Fruit fly (Drosophila melanogaster) whole organism, embryonic: ENCODE data around the gene Gr64b.

Source experiments
- BEAF-32 ChIP-seq: fragments of 200-800 bp; sonication (Bioruptor generic); optimal IDR thresholded peaks from 3 replicates; lab custom pipeline; 2017; ENCODE audit warnings: missing biosample characterization, missing genetic modification characterization, mild to moderate bottlenecking, moderate library complexity, missing genetic modification reagents
- CG10209 ChIP-seq: fragments of 200-800 bp; sonication (Bioruptor generic); optimal IDR thresholded peaks from 3 replicates; lab custom pipeline; 2017; ENCODE audit warnings: missing biosample characterization, mild to moderate bottlenecking, missing genetic modification characterization, missing genetic modification reagents
- CG11398 ChIP-seq: fragments of 200-800 bp; sonication (Bioruptor generic); optimal IDR thresholded peaks from 2 replicates; lab custom pipeline; 2016; ENCODE audit warnings: missing biosample characterization, missing genetic modification characterization
- CG12942 ChIP-seq: fragments of 200-800 bp; sonication (Bioruptor generic); optimal IDR thresholded peaks from 3 replicates; lab custom pipeline; 2016; ENCODE audit warnings: missing biosample characterization, missing genetic modification characterization
- CG14667 ChIP-seq: fragments of 200-800 bp; sonication (Bioruptor generic); IDR thresholded peaks from 2 replicates; pipeline ENCODE4 v1.3.6; 2022; ENCODE audit warnings: missing biosample characterization, missing genetic modification characterization
- CG1602 ChIP-seq: fragments of 200-800 bp; sonication (Bioruptor generic); optimal IDR thresholded peaks from 3 replicates; lab custom pipeline; 2016; ENCODE audit warnings: missing biosample characterization, missing genetic modification characterization
- CG16815 ChIP-seq: fragments of 200-800 bp; sonication (Bioruptor generic); optimal IDR thresholded peaks from 3 replicates; lab custom pipeline; 2017; ENCODE audit warnings: missing biosample characterization, mild to moderate bottlenecking, missing genetic modification characterization
- CG17568 ChIP-seq: fragments of 200-800 bp; sonication (Bioruptor generic); optimal IDR thresholded peaks from 2 replicates; lab custom pipeline; 2018; ENCODE audit warnings: missing biosample characterization, mild to moderate bottlenecking, missing genetic modification characterization, moderate library complexity
- CG18599 ChIP-seq: fragments of 200-800 bp; sonication (Bioruptor generic); optimal IDR thresholded peaks from 3 replicates; lab custom pipeline; 2017; ENCODE audit warnings: missing biosample characterization, missing genetic modification characterization, mild to moderate bottlenecking, moderate library complexity, missing genetic modification reagents
- CG2199 ChIP-seq: fragments of 200-800 bp; sonication (Bioruptor generic); IDR thresholded peaks from 3 replicates; pipeline ENCODE4 v1.3.6; 2022; ENCODE audit warnings: missing biosample characterization, missing genetic modification characterization
- CG3407 ChIP-seq: fragments of 200-800 bp; sonication (Bioruptor generic); optimal IDR thresholded peaks from 2 replicates; lab custom pipeline; 2018; ENCODE audit warnings: missing biosample characterization, mild to moderate bottlenecking, missing genetic modification characterization
- CG3847 ChIP-seq: fragments of 200-800 bp; sonication (Bioruptor generic); IDR thresholded peaks from 2 replicates; pipeline ENCODE4 v1.3.6; 2022; ENCODE audit warnings: missing biosample characterization, missing genetic modification characterization
- CG43689 ChIP-seq: fragments of 200-800 bp; sonication (Bioruptor generic); IDR thresholded peaks from 2 replicates; pipeline ENCODE4 v1.3.6; 2022; ENCODE audit warnings: missing biosample characterization, missing genetic modification characterization
- CG4820 ChIP-seq: fragments of 200-800 bp; sonication (Bioruptor generic); optimal IDR thresholded peaks from 3 replicates; lab custom pipeline; 2016; ENCODE audit warnings: missing biosample characterization, missing genetic modification characterization
- CG5180 ChIP-seq: fragments of 200-800 bp; sonication (Bioruptor generic); optimal IDR thresholded peaks from 3 replicates; lab custom pipeline; 2017; ENCODE audit warnings: missing biosample characterization, missing genetic modification characterization, mild to moderate bottlenecking, moderate library complexity, missing genetic modification reagents
- CG6175 ChIP-seq: fragments of 200-800 bp; sonication (Bioruptor generic); IDR thresholded peaks from 3 replicates; pipeline ENCODE4 v1.3.6; 2022; ENCODE audit warnings: missing biosample characterization, missing genetic modification characterization
- CG6683 ChIP-seq: fragments of 200-800 bp; sonication (Bioruptor generic); optimal IDR thresholded peaks from 2 replicates; lab custom pipeline; 2017; ENCODE audit warnings: missing biosample characterization, mild to moderate bottlenecking, missing genetic modification characterization, missing genetic modification reagents
- CG7556 ChIP-seq: fragments of 200-800 bp; sonication (Bioruptor generic); optimal IDR thresholded peaks from 2 replicates; lab custom pipeline; 2017; ENCODE audit warnings: missing biosample characterization, mild to moderate bottlenecking, missing genetic modification characterization
- CG8765 ChIP-seq: fragments of 200-800 bp; sonication (Bioruptor generic); IDR thresholded peaks from 2 replicates; pipeline ENCODE4 v1.3.6; 2022; ENCODE audit warnings: missing biosample characterization, missing genetic modification characterization
- CG8944 ChIP-seq: fragments of 200-800 bp; sonication (Bioruptor generic); optimal IDR thresholded peaks from 3 replicates; lab custom pipeline; 2016; ENCODE audit warnings: missing biosample characterization, missing genetic modification characterization
- CHES-1-like ChIP-seq: fragments of 200-800 bp; sonication (Bioruptor generic); optimal IDR thresholded peaks from 2 replicates; lab custom pipeline; 2016; ENCODE audit warnings: missing biosample characterization, missing genetic modification characterization
- Camta ChIP-seq: fragments of 200-800 bp; sonication (Bioruptor generic); optimal IDR thresholded peaks from 2 replicates; lab custom pipeline; 2016; ENCODE audit warnings: missing biosample characterization, missing genetic modification characterization
- Deaf1 ChIP-seq: fragments of 200-800 bp; optimal IDR thresholded peaks from 3 replicates; lab custom pipeline; 2019; ENCODE audit warnings: missing biosample characterization, mild to moderate bottlenecking, missing genetic modification characterization, moderate library complexity
- H2.0 ChIP-seq: fragments of 200-800 bp; sonication (Bioruptor generic); IDR thresholded peaks from 2 replicates; pipeline ENCODE4 v1.3.6; 2022; ENCODE audit warnings: missing biosample characterization, missing genetic modification characterization
- HHEX ChIP-seq: fragments of 200-800 bp; sonication (Bioruptor generic); optimal IDR thresholded peaks from 3 replicates; lab custom pipeline; 2017; ENCODE audit warnings: missing biosample characterization, mild to moderate bottlenecking, missing genetic modification characterization, missing genetic modification reagents
- Hey ChIP-seq: fragments of 200-800 bp; sonication (Bioruptor generic); optimal IDR thresholded peaks from 3 replicates; lab custom pipeline; 2018; ENCODE audit warnings: missing biosample characterization, mild to moderate bottlenecking, missing genetic modification characterization
- Lpt ChIP-seq: fragments of >200 bp; optimal IDR thresholded peaks from 2 replicates; lab custom pipeline; 2018; ENCODE audit warnings: missing biosample characterization, missing genetic modification characterization
- Med ChIP-seq: fragments of 200-800 bp; sonication (Bioruptor generic); peaks from one replicate; lab custom pipeline; 2016; ENCODE audit warnings: missing biosample characterization, missing genetic modification characterization, mild to moderate bottlenecking, inconsistent platforms, moderate library complexity
- Rfx ChIP-seq: fragments of 200-800 bp; sonication (Bioruptor generic); IDR thresholded peaks from 2 replicates; pipeline ENCODE4 v1.3.6; 2022; ENCODE audit warnings: missing biosample characterization, missing genetic modification characterization
- Six4 ChIP-seq: fragments of 200-800 bp; sonication (Bioruptor generic); optimal IDR thresholded peaks from 2 replicates; lab custom pipeline; 2016; ENCODE audit warnings: missing biosample characterization, missing genetic modification characterization
- Sry-δ ChIP-seq: fragments of 200-800 bp; sonication (Bioruptor generic); optimal IDR thresholded peaks from 2 replicates; lab custom pipeline; 2016; ENCODE audit warnings: missing biosample characterization, missing genetic modification characterization
- Taf1 ChIP-seq: fragments of 200-800 bp; sonication (Bioruptor generic); IDR thresholded peaks from 2 replicates; pipeline ENCODE4 v1.3.6; 2022; ENCODE audit warnings: missing biosample characterization, missing genetic modification characterization
- Tbp ChIP-seq: fragments of >200 bp; optimal IDR thresholded peaks from 2 replicates; lab custom pipeline; 2018; ENCODE audit warnings: missing biosample characterization, missing genetic modification characterization
- ab ChIP-seq: fragments of 200-800 bp; sonication (Bioruptor generic); optimal IDR thresholded peaks from 2 replicates; lab custom pipeline; 2016; ENCODE audit warnings: missing biosample characterization, missing genetic modification characterization
- chinmo ChIP-seq: fragments of 200-800 bp; sonication (Bioruptor generic); IDR thresholded peaks from 4 replicates; pipeline ENCODE4 v1.3.6; 2022; ENCODE audit warnings: missing biosample characterization, missing genetic modification characterization; ENCODE audit not compliant: partially characterized antibody
- danr ChIP-seq: fragments of 200-800 bp; sonication (Bioruptor generic); IDR thresholded peaks from 2 replicates; pipeline ENCODE4 v1.3.6; 2022; ENCODE audit warnings: missing biosample characterization, missing genetic modification characterization
- en ChIP-seq: fragments of 200-800 bp; sonication (Bioruptor generic); optimal IDR thresholded peaks from 2 replicates; lab custom pipeline; 2016; ENCODE audit warnings: missing biosample characterization, missing genetic modification characterization
- fu2 ChIP-seq: fragments of 200-800 bp; sonication (Bioruptor generic); optimal IDR thresholded peaks from 2 replicates; lab custom pipeline; 2016; ENCODE audit warnings: missing biosample characterization, missing genetic modification characterization
- gce ChIP-seq: fragments of 200-800 bp; sonication (Bioruptor generic); IDR thresholded peaks from 3 replicates; pipeline ENCODE4 v1.3.6; 2022; ENCODE audit warnings: missing biosample characterization, missing genetic modification characterization
- gcm ChIP-seq: fragments of 200-800 bp; sonication (Bioruptor generic); optimal IDR thresholded peaks from 2 replicates; lab custom pipeline; 2019; ENCODE audit warnings: missing biosample characterization, mild to moderate bottlenecking, missing genetic modification characterization, moderate library complexity
- gem ChIP-seq: fragments of 200-800 bp; sonication (Bioruptor generic); optimal IDR thresholded peaks from 2 replicates; lab custom pipeline; 2019; ENCODE audit warnings: missing biosample characterization, mild to moderate bottlenecking, missing genetic modification characterization, moderate library complexity
- insv ChIP-seq, 2 experiments: fragments of 200-800 bp; sonication (Bioruptor generic); optimal IDR thresholded peaks; 3 replicates each; lab custom pipeline; 2016 to 2018; ENCODE audit warnings: missing biosample characterization in 2 of 2, missing genetic modification characterization in 2 of 2
- jumu ChIP-seq: fragments of 200-800 bp; sonication (Bioruptor generic); optimal IDR thresholded peaks from 3 replicates; lab custom pipeline; 2016; ENCODE audit warnings: missing biosample characterization, missing genetic modification characterization
- lilli ChIP-seq: fragments of 200-800 bp; sonication (Bioruptor generic); optimal IDR thresholded peaks from 3 replicates; lab custom pipeline; 2016; ENCODE audit warnings: missing biosample characterization, missing genetic modification characterization
- pnt ChIP-seq: fragments of 200-800 bp; sonication (Bioruptor generic); optimal IDR thresholded peaks from 3 replicates; lab custom pipeline; 2016; ENCODE audit warnings: missing biosample characterization, missing genetic modification characterization
- scrt ChIP-seq: fragments of 200-800 bp; sonication (Bioruptor generic); optimal IDR thresholded peaks from 2 replicates; lab custom pipeline; 2018; ENCODE audit warnings: missing biosample characterization, mild to moderate bottlenecking, missing genetic modification characterization, moderate library complexity
- sr ChIP-seq: fragments of 200-800 bp; sonication (Bioruptor generic); IDR thresholded peaks from 3 replicates; pipeline ENCODE4 v1.3.6; 2022; ENCODE audit warnings: missing biosample characterization, missing genetic modification characterization
- tin ChIP-seq: fragments of 200-800 bp; sonication (Bioruptor generic); optimal IDR thresholded peaks from 3 replicates; lab custom pipeline; 2016; ENCODE audit warnings: missing biosample characterization, missing genetic modification characterization
- trem ChIP-seq: fragments of 200-800 bp; optimal IDR thresholded peaks from 3 replicates; lab custom pipeline; 2019; ENCODE audit warnings: missing biosample characterization, mild to moderate bottlenecking, missing genetic modification characterization, moderate library complexity
- ttk ChIP-seq: fragments of 200-800 bp; sonication (Bioruptor generic); IDR thresholded peaks from 2 replicates; pipeline ENCODE4 v2.1.2; 2022; ENCODE audit warnings: missing biosample characterization, missing genetic modification characterization
- tx ChIP-seq: fragments of 200-800 bp; sonication (Bioruptor generic); optimal IDR thresholded peaks from 2 replicates; lab custom pipeline; 2016; ENCODE audit warnings: missing biosample characterization, missing genetic modification characterization
- zfh2 ChIP-seq: fragments of 200-800 bp; sonication (Bioruptor generic); optimal IDR thresholded peaks from 2 replicates; lab custom pipeline; 2016; ENCODE audit warnings: missing biosample characterization, missing genetic modification characterization

Gene Gr64b

dm6 chr3L:4070996-4071379 is 42.6 kb downstream of the Gr64b start (continued):
- TF ChIP-seq gce (GFP tag; lab: Robert Waterston, UW) (peak; percentile 53; the same call in 1 of the 3 replicates), CHES-1-like (no peak), fu2 (GFP tag; lab: Kevin White, UChicago) (no peak), CG2199 (GFP tag; lab: Robert Waterston, UW) (peak; percentile 76; the same call in 1 of the 3 replicates), gcm (GFP tag; lab: Kevin White, UChicago) (no peak), ab (GFP tag; lab: Kevin White, UChicago) (no peak), gem (tag; lab: Kevin White, UChicago) (peak; percentile 64), HHEX (GFP tag; lab: Kevin White, UChicago) (peak; percentile 36), Hey (tag; lab: Kevin White, UChicago) (no peak), tin (GFP tag; lab: Kevin White, UChicago) (peak; percentile 48), scrt (GFP tag; lab: Kevin White, UChicago) (no peak), CG11398 (GFP tag; lab: Kevin White, UChicago) (no peak), trem (tag; lab: Kevin White, UChicago) (peak; percentile 22), Tbp (GFP tag; lab: Kevin White, UChicago) (no peak), CG4820 (GFP tag; lab: Kevin White, UChicago) (peak; percentile 53), CG10209 (GFP tag; lab: Kevin White, UChicago) (no peak), CG8944 (GFP tag; lab: Kevin White, UChicago) (peak; percentile 33), H2.0 (peak; percentile 76), zfh2 (GFP tag; lab: Kevin White, UChicago) (no peak), sr (GFP tag; lab: Robert Waterston, UW) (peak; percentile 34; the same call in 1 of the 3 replicates), CG6683 (GFP tag; lab: Kevin White, UChicago) (peak; percentile 7), CG3407 (no peak), jumu (GFP tag; lab: Kevin White, UChicago) (no peak), chinmo (GFP tag; lab: Robert Waterston, UW) (no peak), Lpt (GFP tag; lab: Kevin White, UChicago) (no peak), Rfx (GFP tag; lab: Robert Waterston, UW) (peak; percentile 80), CG16815 (GFP tag; lab: Kevin White, UChicago) (no peak), pnt (GFP tag; lab: Kevin White, UChicago) (peak; percentile 20), Camta (GFP tag; lab: Kevin White, UChicago) (no peak), en (GFP tag; lab: Kevin White, UChicago) (no peak), Med (GFP tag; lab: Kevin White, UChicago) (peak; percentile 90), BEAF-32 (GFP tag; lab: Kevin White, UChicago) (no peak), ttk (peak; percentile 81), CG14667 (GFP tag; lab: Robert Waterston, UW) (peak; percentile 67), Six4 (GFP tag; lab: Kevin White, UChicago) (peak; percentile 19), Sry-δ (GFP tag; lab: Kevin White, UChicago) (no peak), CG8765 (GFP tag; lab: Robert Waterston, UW) (no peak; the same call in 1 of the 2 replicates), CG7556 (peak; percentile 46), CG1602 (GFP tag; lab: Kevin White, UChicago) (peak; percentile 49), CG5180 (GFP tag; lab: Kevin White, UChicago) (no peak), Taf1 (GFP tag; lab: Robert Waterston, UW) (peak; percentile 54; the same call in 1 of the 2 replicates), tx (no peak), Deaf1 (tag; lab: Kevin White, UChicago) (no peak), CG17568 (peak; percentile 4), CG12942 (GFP tag; lab: Kevin White, UChicago) (no peak), CG43689 (GFP tag; lab: Robert Waterston, UW) (peak; percentile 55), CG18599 (GFP tag; lab: Kevin White, UChicago) (peak; percentile 66), CG3847 (no peak), lilli (GFP tag; lab: Kevin White, UChicago) (peak; percentile 3), CG6175 (GFP tag; lab: Robert Waterston, UW) (no peak), insv (GFP tag; optimal IDR thresholded peaks at IDR 0.05; lab: Kevin White, UChicago) (no peak), danr (GFP tag; lab: Robert Waterston, UW) (peak; percentile 47; the same call in 1 of the 2 replicates)
